Worm (Caenorhabditis elegans): ENCODE measurements around the gene rps-18.
"Not testable (repeated sequence)": the region's sequence is repeated elsewhere in the genome, so short reads cannot be mapped to it uniquely, and the experiment has no call there.

The rps-18 gene

DNA sequence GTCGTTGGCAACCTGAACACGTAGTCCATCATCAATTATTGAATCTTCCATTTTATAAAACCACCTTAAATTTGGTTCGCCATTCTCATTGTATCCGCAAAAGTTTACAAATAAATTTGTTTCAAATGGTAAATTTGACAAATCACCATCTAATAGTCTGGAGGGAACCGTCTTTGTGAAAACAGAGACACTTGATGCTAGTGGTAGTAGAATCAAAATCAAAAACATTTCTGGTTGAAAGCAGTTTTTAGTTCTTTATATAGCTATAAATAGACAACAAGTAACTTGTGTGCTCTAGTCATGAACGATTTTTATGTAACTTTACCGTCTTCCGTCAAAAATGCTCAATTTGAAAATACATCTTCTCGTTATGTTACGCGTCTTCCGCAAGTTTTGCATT lies 17.6 kb downstream of the rps-18 start, which contains the start of gene Y57G11C.20:
Gene Y57G11C.20 (plus strand): TSS at position 301 of the 400 bp plus-strand sequence.
- not testable (repeated sequence) for TF ChIP-seq crh-2 (tag; optimal IDR thresholded peaks at IDR 0.05); unc-55 (GFP tag; optimal IDR thresholded peaks at IDR 0.05); nhr-10 (tag; optimal IDR thresholded peaks at IDR 0.05)

- no peak for TF ChIP-seq lin-13 (GFP tag; optimal IDR thresholded peaks at IDR 0.05)
- no peak for TF ChIP-seq elt-3 (tag; optimal IDR thresholded peaks at IDR 0.05)
- TF ChIP-seq F13H6.1 (tag; optimal IDR thresholded peaks at IDR 0.05), result no peak
- TF ChIP-seq ama-1 (optimal IDR thresholded peaks at IDR 0.05), result no peak
- TF ChIP-seq nhr-23 (tag; optimal IDR thresholded peaks at IDR 0.05), result no peak
- TF ChIP-seq fos-1 (tag; optimal IDR thresholded peaks at IDR 0.05), result no peak
- TF ChIP-seq mdl-1 (tag; optimal IDR thresholded peaks at IDR 0.05), result no peak
- no peak for TF ChIP-seq nhr-12 (tag; optimal IDR thresholded peaks at IDR 0.05)
- no peak for TF ChIP-seq skn-1 (tag; optimal IDR thresholded peaks at IDR 0.05)
- no peak for TF ChIP-seq ztf-1 (GFP tag; conservative IDR thresholded peaks at IDR 0.05)
- no peak for TF ChIP-seq elt-1 (tag; optimal IDR thresholded peaks at IDR 0.05)
- no peak for TF ChIP-seq blmp-1 (tag; optimal IDR thresholded peaks at IDR 0.05; ENCODE audit: insufficient read depth)
- TF ChIP-seq snpc-4 (tag; optimal IDR thresholded peaks at IDR 0.05), result no peak
- no peak for TF ChIP-seq nhr-21 (tag; optimal IDR thresholded peaks at IDR 0.05)
- TF ChIP-seq nhr-10 (tag; optimal IDR thresholded peaks at IDR 0.05), result no peak
These were observed 28.2 kb downstream of the rps-18 start, which contains the start of gene Y57G11C.52 for ce11 chrIV:14853703-14854102. Y57G11C.52 (plus strand) TSS chrIV:14854003.

- TF ChIP-seq lin-39 (tag; optimal IDR thresholded peaks at IDR 0.05) (no peak), egl-27 (tag; optimal IDR thresholded peaks at IDR 0.05) (no peak), lin-13 (GFP tag; optimal IDR thresholded peaks at IDR 0.05) (no peak), ztf-11 (tag; optimal IDR thresholded peaks at IDR 0.05) (no peak), nhr-6 (tag; optimal IDR thresholded peaks at IDR 0.05) (no peak), R02D3.7 (tag; optimal IDR thresholded peaks at IDR 0.05) (no peak), nhr-237 (tag; optimal IDR thresholded peaks at IDR 0.05) (no peak), nhr-77 (tag; optimal IDR thresholded peaks at IDR 0.05) (no peak), ceh-82 (tag; optimal IDR thresholded peaks at IDR 0.05) (no peak), nhr-25 (tag; optimal IDR thresholded peaks at IDR 0.05) (no peak), nhr-23 (tag; optimal IDR thresholded peaks at IDR 0.05) (no peak), Y55F3AM.14 (GFP tag; optimal IDR thresholded peaks at IDR 0.05) (no peak), ztf-1 (GFP tag; conservative IDR thresholded peaks at IDR 0.05) (no peak)
These were observed 36.2 kb downstream of the rps-18 start, which contains the start of gene Y57G11C.23 for ce11 chrIV:14861691-14862090. Y57G11C.23 (minus strand) TSS chrIV:14861791.

ce11 chrIV:14862147-14862546 lies 36.7 kb downstream of the rps-18 start, which contains the start of gene Y57G11C.38:
Y57G11C.38 (plus strand) TSS chrIV:14862447.
- no peak for TF ChIP-seq mbf-1 (tag; optimal IDR thresholded peaks at IDR 0.05)
- no peak for TF ChIP-seq ztf-1 (GFP tag; conservative IDR thresholded peaks at IDR 0.05)
- TF ChIP-seq skn-1 (tag; optimal IDR thresholded peaks at IDR 0.05), result no peak
- no peak for TF ChIP-seq ztf-11 (tag; optimal IDR thresholded peaks at IDR 0.05)
- no peak for TF ChIP-seq sem-4 (tag; optimal IDR thresholded peaks at IDR 0.05)

DNA sequence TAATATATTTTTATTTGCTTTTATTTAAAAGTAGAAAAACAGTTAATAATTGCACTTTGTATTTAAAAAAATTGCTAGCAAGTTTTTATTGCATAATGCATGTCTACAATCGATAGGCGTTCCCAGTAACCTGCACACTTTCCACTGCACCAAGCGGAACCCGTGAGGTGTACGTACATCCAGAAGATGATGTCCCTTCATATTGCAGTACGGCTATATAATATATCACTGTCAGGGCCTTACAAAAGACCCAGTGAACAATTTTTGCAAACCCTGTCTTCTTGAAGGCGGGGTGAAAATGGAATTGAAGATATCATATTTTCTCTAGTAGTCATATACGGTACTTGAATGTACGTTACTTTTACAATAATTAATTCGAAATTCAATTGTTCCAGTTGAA lies 38.3 kb downstream of the rps-18 start:
- TF ChIP-seq snpc-4 (tag; optimal IDR thresholded peaks at IDR 0.05) (peak; percentile 3), fos-1 (tag; optimal IDR thresholded peaks at IDR 0.05) (no peak)

ce11 chrIV:14864529-14864928 lies 39.0 kb downstream of the rps-18 start:
- no peak for TF ChIP-seq mab-5 (tag; optimal IDR thresholded peaks at IDR 0.05)
- no peak for TF ChIP-seq ztf-1 (GFP tag; conservative IDR thresholded peaks at IDR 0.05)
- no peak for TF ChIP-seq zag-1 (tag; optimal IDR thresholded peaks at IDR 0.05)
- no peak for TF ChIP-seq peb-1 (tag; optimal IDR thresholded peaks at IDR 0.05)
- TF ChIP-seq ceh-82 (tag; optimal IDR thresholded peaks at IDR 0.05), result no peak
- no peak for TF ChIP-seq unc-39 (tag; optimal IDR thresholded peaks at IDR 0.05)
- no peak for TF ChIP-seq alr-1 (tag; optimal IDR thresholded peaks at IDR 0.05)
- TF ChIP-seq sma-3 (GFP tag; optimal IDR thresholded peaks at IDR 0.05), result no peak
- TF ChIP-seq egl-27 (tag; optimal IDR thresholded peaks at IDR 0.05), result no peak
- TF ChIP-seq crh-2 (tag; optimal IDR thresholded peaks at IDR 0.05), result no peak
- TF ChIP-seq mdl-1 (tag; optimal IDR thresholded peaks at IDR 0.05), result no peak
- no peak for TF ChIP-seq nhr-6 (tag; optimal IDR thresholded peaks at IDR 0.05)
- TF ChIP-seq R02D3.7 (tag; optimal IDR thresholded peaks at IDR 0.05), result no peak
- TF ChIP-seq ztf-11 (tag; optimal IDR thresholded peaks at IDR 0.05), result no peak
- TF ChIP-seq sem-4 (tag; optimal IDR thresholded peaks at IDR 0.05), result no peak
- no peak for TF ChIP-seq elt-1 (tag; optimal IDR thresholded peaks at IDR 0.05)
- TF ChIP-seq aly-2 (tag; optimal IDR thresholded peaks at IDR 0.05), result no peak
- no peak for TF ChIP-seq blmp-1 (tag; optimal IDR thresholded peaks at IDR 0.05; ENCODE audit: insufficient read depth)
- no peak for TF ChIP-seq ama-1 (optimal IDR thresholded peaks at IDR 0.05)
- TF ChIP-seq lin-13 (GFP tag; optimal IDR thresholded peaks at IDR 0.05), result no peak
